Worm (Caenorhabditis elegans): ENCODE results near the gene affl-1.

The affl-1 gene

ce11 chrIII:482739-483138, 42.7 kb downstream of the affl-1 start:
- TF ChIP-seq nhr-11 (tag; optimal IDR thresholded peaks at IDR 0.05), result peak; percentile 78
- TF ChIP-seq ceh-8 (GFP tag; optimal IDR thresholded peaks at IDR 0.05), result no peak
- no peak for TF ChIP-seq elt-2 (tag; optimal IDR thresholded peaks at IDR 0.05)
- peak; percentile 77 for TF ChIP-seq egl-13 (tag; optimal IDR thresholded peaks at IDR 0.05)
- TF ChIP-seq mep-1 (tag; optimal IDR thresholded peaks at IDR 0.05), result no peak
- TF ChIP-seq nhr-20 (tag; optimal IDR thresholded peaks at IDR 0.05), result peak; percentile 41
- 0 out of 2 replicates have a peak, but pooled peaks have one; percentile 10 for TF ChIP-seq nhr-19 (GFP tag; conservative IDR thresholded peaks at IDR 0.05)
- TF ChIP-seq ama-1 (optimal IDR thresholded peaks at IDR 0.05), result no peak
- TF ChIP-seq jun-1 (tag; optimal IDR thresholded peaks at IDR 0.05), result peak; percentile 1
- peak; percentile 11 for TF ChIP-seq irx-1 (tag; optimal IDR thresholded peaks at IDR 0.05)
- TF ChIP-seq C04F5.9 (tag; optimal IDR thresholded peaks at IDR 0.05), result no peak
- no peak for TF ChIP-seq mab-9 (GFP tag; IDR thresholded peaks at IDR 0.05)
- peak; percentile 83 for TF ChIP-seq nhr-71 (tag; optimal IDR thresholded peaks at IDR 0.05)
- no peak for TF ChIP-seq mdl-1 (tag; optimal IDR thresholded peaks at IDR 0.05)
- TF ChIP-seq ceh-63 (GFP tag; optimal IDR thresholded peaks at IDR 0.05), result no peak
- peak; percentile 95 for TF ChIP-seq sox-4 (tag; optimal IDR thresholded peaks at IDR 0.05)
- no peak for TF ChIP-seq sptf-1 (tag; optimal IDR thresholded peaks at IDR 0.05)
- no peak for TF ChIP-seq aly-2 (tag; optimal IDR thresholded peaks at IDR 0.05)
- no peak for TF ChIP-seq hpl-2 (GFP tag; optimal IDR thresholded peaks at IDR 0.05)
- TF ChIP-seq swsn-7 (tag; optimal IDR thresholded peaks at IDR 0.05), result peak; percentile 60
- TF ChIP-seq dsc-1 (tag; optimal IDR thresholded peaks at IDR 0.05), result peak; percentile 100
- no peak for TF ChIP-seq unc-62 (GFP tag; optimal IDR thresholded peaks at IDR 0.05)
- no peak for TF ChIP-seq skn-1 (tag; optimal IDR thresholded peaks at IDR 0.05)
- TF ChIP-seq fkh-4 (tag; optimal IDR thresholded peaks at IDR 0.05; ENCODE audit: borderline replicate concordance), result peak; percentile 80
- TF ChIP-seq nhr-47 (tag; optimal IDR thresholded peaks at IDR 0.05), result peak; percentile 91
- TF ChIP-seq xbp-1 (tag; optimal IDR thresholded peaks at IDR 0.05), result peak; percentile 6
- peak; percentile 50 for TF ChIP-seq nhr-85 (tag)
- peak; percentile 33 for TF ChIP-seq snu-23 (GFP tag; optimal IDR thresholded peaks at IDR 0.05)
- TF ChIP-seq vab-15 (tag; optimal IDR thresholded peaks at IDR 0.05), result no peak
- TF ChIP-seq pax-3 (tag; optimal IDR thresholded peaks at IDR 0.05), result peak; percentile 97
- TF ChIP-seq fkh-8 (tag; optimal IDR thresholded peaks at IDR 0.05), result peak; percentile 95
- TF ChIP-seq rnt-1 (tag; optimal IDR thresholded peaks at IDR 0.05), result no peak
- TF ChIP-seq lsy-2 (tag; optimal IDR thresholded peaks at IDR 0.05), result peak in 1 of 2 experiments; percentile 55
- no peak for TF ChIP-seq ets-5 (GFP tag; IDR thresholded peaks at IDR 0.05)

- no peak for TF ChIP-seq elt-3 (tag; optimal IDR thresholded peaks at IDR 0.05)
- no peak for TF ChIP-seq ztf-11 (tag; optimal IDR thresholded peaks at IDR 0.05)
- no peak for TF ChIP-seq unc-62 (GFP tag; optimal IDR thresholded peaks at IDR 0.05)
- peak; percentile 83 for TF ChIP-seq fkh-8 (tag; optimal IDR thresholded peaks at IDR 0.05)
- TF ChIP-seq lin-13 (GFP tag; optimal IDR thresholded peaks at IDR 0.05), result no peak
- peak; percentile 27 for TF ChIP-seq nhr-47 (tag; optimal IDR thresholded peaks at IDR 0.05)
- TF ChIP-seq isw-1 (GFP tag; IDR thresholded peaks at IDR 0.05), result no peak
- TF ChIP-seq nhr-77 (tag; optimal IDR thresholded peaks at IDR 0.05), result no peak
- TF ChIP-seq egl-13 (tag; optimal IDR thresholded peaks at IDR 0.05), result peak; percentile 35
- TF ChIP-seq dsc-1 (tag; optimal IDR thresholded peaks at IDR 0.05), result peak; percentile 58
- peak; percentile 26 for TF ChIP-seq pax-3 (tag; optimal IDR thresholded peaks at IDR 0.05)
Measured at ce11 chrIII:483556-483955, 43.5 kb downstream of the affl-1 start, which contains the start of gene F10C5.3. Gene F10C5.3 (plus strand): TSS chrIII:483868.

ce11 chrIII:486077-486597, 46.1 kb downstream of the affl-1 start, which contains the start of gene nlp-32:
Gene nlp-32 (minus strand): TSS chrIII:486547.
- no peak for TF ChIP-seq ama-1 (optimal IDR thresholded peaks at IDR 0.05)
- no peak for TF ChIP-seq zag-1 (tag; optimal IDR thresholded peaks at IDR 0.05)
- no peak for TF ChIP-seq C34B4.2 (tag; optimal IDR thresholded peaks at IDR 0.05)
- TF ChIP-seq nhr-47 (tag; optimal IDR thresholded peaks at IDR 0.05), result no peak
- TF ChIP-seq aly-2 (tag; optimal IDR thresholded peaks at IDR 0.05), result no peak
- no peak for TF ChIP-seq ets-5 (GFP tag; IDR thresholded peaks at IDR 0.05)
- TF ChIP-seq hpl-2 (GFP tag; optimal IDR thresholded peaks at IDR 0.05), result no peak
- TF ChIP-seq dpl-1 (GFP tag; optimal IDR thresholded peaks at IDR 0.05), result no peak
- no peak for TF ChIP-seq pag-3 (tag; optimal IDR thresholded peaks at IDR 0.05; ENCODE audit: borderline replicate concordance, insufficient read depth)

Measured in whole organism, L1 larva.